Fruit fly (Drosophila melanogaster) whole organism, adult: ENCODE measurements around the gene Sp1.

Experiments used
- CG11617 ChIP-seq: fragments of 200-800 bp; sonication (Bioruptor generic); optimal IDR thresholded peaks from 2 replicates; lab custom pipeline; 2017; ENCODE audit warnings: mild to moderate bottlenecking, missing biosample characterization, missing genetic modification reagents, missing genetic modification characterization
- CG12768 ChIP-seq: fragments of 200-800 bp; sonication (Bioruptor generic); optimal IDR thresholded peaks from 2 replicates; lab custom pipeline; 2017; ENCODE audit warnings: missing biosample characterization, missing genetic modification characterization, mild to moderate bottlenecking, moderate library complexity, missing genetic modification reagents
- CG33017 ChIP-seq: fragments of 200-800 bp; sonication (Bioruptor generic); optimal IDR thresholded peaks from 2 replicates; lab custom pipeline; 2018; ENCODE audit warnings: missing biosample characterization, mild to moderate bottlenecking, missing genetic modification characterization, moderate library complexity
- CG7045 ChIP-seq: fragments of 200-800 bp; sonication (Bioruptor generic); optimal IDR thresholded peaks from 2 replicates; lab custom pipeline; 2017; ENCODE audit warnings: missing biosample characterization, mild to moderate bottlenecking, missing genetic modification characterization
- Clk ChIP-seq: fragments of 200-800 bp; sonication (Bioruptor generic); optimal IDR thresholded peaks from 2 replicates; lab custom pipeline; 2017; ENCODE audit warnings: missing biosample characterization, missing genetic modification characterization
- Mnt ChIP-seq: fragments of 200-800 bp; sonication (Bioruptor generic); optimal IDR thresholded peaks from 2 replicates; lab custom pipeline; 2016; ENCODE audit warnings: missing biosample characterization, mild to moderate bottlenecking, missing genetic modification characterization
- cic ChIP-seq: fragments of 200-800 bp; sonication (Bioruptor generic); optimal IDR thresholded peaks from 2 replicates; lab custom pipeline; 2017; ENCODE audit warnings: missing biosample characterization, mild to moderate bottlenecking, missing genetic modification characterization, moderate library complexity
- cnc ChIP-seq, 2 experiments: fragments of >200 bp; optimal IDR thresholded peaks; 2 replicates each; lab custom pipeline; 2017
- kay ChIP-seq: fragments of 200-800 bp; sonication (Bioruptor generic); peaks from one replicate; lab custom pipeline; 2016; ENCODE audit warnings: missing biosample characterization, missing genetic modification characterization, borderline replicate concordance
- tj ChIP-seq: fragments of 200-800 bp; sonication (Bioruptor generic); optimal IDR thresholded peaks from 3 replicates; lab custom pipeline; 2017; ENCODE audit warnings: missing biosample characterization, mild to moderate bottlenecking, missing genetic modification characterization, moderate library complexity
- toe ChIP-seq: fragments of 200-800 bp; sonication (Bioruptor generic); optimal IDR thresholded peaks from 2 replicates; lab custom pipeline; 2016; ENCODE audit warnings: missing biosample characterization, missing genetic modification characterization

dm6 chrX:9740269-9740668, 10.8 kb downstream of the Sp1 start:
- no peak for TF ChIP-seq cnc (optimal IDR thresholded peaks at IDR 0.05; lab: Kevin White, UChicago)
- TF ChIP-seq CG7045 (GFP tag; lab: Kevin White, UChicago): no peak
- TF ChIP-seq cic (GFP tag; lab: Kevin White, UChicago): no peak
- TF ChIP-seq kay (GFP tag; lab: Kevin White, UChicago): no peak
- TF ChIP-seq CG11617 (GFP tag; lab: Kevin White, UChicago): no peak
- TF ChIP-seq Mnt: no peak
- no peak for TF ChIP-seq Clk (GFP tag; lab: Kevin White, UChicago)
- no peak for TF ChIP-seq CG12768
- no peak for TF ChIP-seq tj (GFP tag; lab: Kevin White, UChicago)
- TF ChIP-seq toe (GFP tag; lab: Kevin White, UChicago): no peak
- TF ChIP-seq CG33017 (tag; lab: Kevin White, UChicago): no peak
